Worm (Caenorhabditis elegans): ENCODE results near the gene C32A9.1.

The C32A9.1 gene

ce11 chrX:10227217-10227616 is 32.7 kb downstream of the C32A9.1 start:
- TF ChIP-seq egl-27 (tag; optimal IDR thresholded peaks at IDR 0.05) (no peak), cey-2 (tag; optimal IDR thresholded peaks at IDR 0.05; ENCODE audit: borderline replicate concordance, insufficient read depth) (no peak), hlh-11 (tag; optimal IDR thresholded peaks at IDR 0.05) (no peak), nhr-111 (GFP tag; optimal IDR thresholded peaks at IDR 0.05) (no peak), F49E8.2 (tag; optimal IDR thresholded peaks at IDR 0.05; ENCODE audit: borderline replicate concordance) (no peak), nhr-237 (tag; optimal IDR thresholded peaks at IDR 0.05) (no peak), madf-9 (GFP tag; conservative IDR thresholded peaks at IDR 0.05) (no peak), ctbp-1 (GFP tag; IDR thresholded peaks at IDR 0.05) (no peak), set-16 (GFP tag; IDR thresholded peaks at IDR 0.05) (no peak), snpc-4 (tag; optimal IDR thresholded peaks at IDR 0.05) (no peak)

- no peak for TF ChIP-seq mep-1 (tag; optimal IDR thresholded peaks at IDR 0.05)
- peak; percentile 68 for TF ChIP-seq fkh-10 (GFP tag; optimal IDR thresholded peaks at IDR 0.05)
Measured at ce11 chrX:10225845-10226244, 34.1 kb downstream of the C32A9.1 start.

DNA sequence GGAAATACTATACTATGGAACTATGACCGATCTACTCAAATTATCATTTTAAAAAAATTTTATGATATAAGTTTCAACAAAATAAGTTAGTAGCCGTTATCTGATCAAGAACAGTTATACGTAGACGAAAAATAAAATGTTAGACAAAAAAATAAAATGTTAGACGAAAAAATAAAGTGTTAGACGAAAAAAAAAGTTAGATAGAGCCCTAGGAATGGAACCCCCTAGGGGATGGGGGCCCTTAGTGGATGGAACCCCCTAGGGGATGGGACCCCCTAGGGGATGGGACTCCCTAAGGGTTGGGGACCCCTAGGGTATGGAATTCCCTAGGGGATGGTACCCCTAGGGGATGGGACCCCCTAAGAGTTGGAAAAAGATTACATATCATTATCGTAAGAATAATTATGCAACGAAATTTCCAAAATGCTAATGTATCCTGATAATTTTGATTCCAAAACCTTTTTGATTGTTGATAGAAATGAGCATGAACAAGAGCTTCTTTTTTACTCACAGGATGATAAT is 40.7 kb downstream of the C32A9.1 start:
- no peak for TF ChIP-seq arid-1 (GFP tag; conservative IDR thresholded peaks at IDR 0.05)
- TF ChIP-seq sdz-12 (GFP tag; optimal IDR thresholded peaks at IDR 0.05): no peak
- TF ChIP-seq lin-13 (GFP tag; optimal IDR thresholded peaks at IDR 0.05): no peak
- TF ChIP-seq rbr-2 (tag; optimal IDR thresholded peaks at IDR 0.05): no peak
- peak; percentile 22; the same call in 1 of the 2 replicates for TF ChIP-seq egl-43 (GFP tag; IDR thresholded peaks at IDR 0.05)
- no peak for TF ChIP-seq ces-1 (GFP tag; optimal IDR thresholded peaks at IDR 0.05)
- TF ChIP-seq set-16 (GFP tag; IDR thresholded peaks at IDR 0.05): peak; percentile 41
- no peak for TF ChIP-seq daf-12 (tag; optimal IDR thresholded peaks at IDR 0.05)
- peak; percentile 70; the same call in 1 of the 2 replicates for TF ChIP-seq tag-97 (GFP tag; IDR thresholded peaks at IDR 0.05)
- no peak for TF ChIP-seq nhr-28 (tag; optimal IDR thresholded peaks at IDR 0.05)
- no peak for TF ChIP-seq ZK337.2 (GFP tag; IDR thresholded peaks at IDR 0.05)
- no peak for TF ChIP-seq unc-62 (GFP tag; optimal IDR thresholded peaks at IDR 0.05 in 1 of 2)
- TF ChIP-seq unc-62 (tag; optimal IDR thresholded peaks at IDR 0.05): no peak
- no peak for TF ChIP-seq Y105C5A.15 (GFP tag; IDR thresholded peaks at IDR 0.05)
- TF ChIP-seq lim-7 (GFP tag; IDR thresholded peaks at IDR 0.05): no peak

- no peak for TF ChIP-seq lin-39 (tag; optimal IDR thresholded peaks at IDR 0.05)
- no peak for TF ChIP-seq lim-7 (GFP tag; IDR thresholded peaks at IDR 0.05)
- no peak for TF ChIP-seq nhr-41 (GFP tag; IDR thresholded peaks at IDR 0.05)
- peak in 1 of 2 experiments; percentile 71 for TF ChIP-seq hif-1 (tag; optimal IDR thresholded peaks at IDR 0.05)
- peak; percentile 57 for TF ChIP-seq nhr-102 (tag; optimal IDR thresholded peaks at IDR 0.05)
- TF ChIP-seq mdt-29 (GFP tag; IDR thresholded peaks at IDR 0.05): 0 out of 2 replicates have a peak, but pooled peaks have one; percentile 33
- TF ChIP-seq hlh-30 (tag; optimal IDR thresholded peaks at IDR 0.05; ENCODE audit: insufficient read depth): peak; percentile 91
- TF ChIP-seq unc-62 (GFP tag; optimal IDR thresholded peaks at IDR 0.05 in 1 of 2): peak in 1 of 2 experiments; percentile 15
- TF ChIP-seq unc-62 (tag; optimal IDR thresholded peaks at IDR 0.05): no peak
- no peak for TF ChIP-seq fos-1 (tag; optimal IDR thresholded peaks at IDR 0.05)
- TF ChIP-seq lsy-2 (tag; optimal IDR thresholded peaks at IDR 0.05): peak in 1 of 2 experiments; percentile 42
- TF ChIP-seq mdl-1 (tag; optimal IDR thresholded peaks at IDR 0.05): peak in 1 of 2 experiments; percentile 85
- no peak for TF ChIP-seq dmd-9 (GFP tag; IDR thresholded peaks at IDR 0.05)
- TF ChIP-seq nhr-11 (tag; optimal IDR thresholded peaks at IDR 0.05): peak; percentile 40
- peak; percentile 20 for TF ChIP-seq ztf-7 (tag; optimal IDR thresholded peaks at IDR 0.05)
- peak; percentile 20 for TF ChIP-seq mxl-3 (GFP tag; optimal IDR thresholded peaks at IDR 0.05)
- TF ChIP-seq F44E2.7 (GFP tag; IDR thresholded peaks at IDR 0.05): no peak
- peak; percentile 47 for TF ChIP-seq spr-1 (tag; optimal IDR thresholded peaks at IDR 0.05)
- peak; percentile 86 for TF ChIP-seq hlh-11 (tag; optimal IDR thresholded peaks at IDR 0.05)
- no peak for TF ChIP-seq daf-16 (GFP tag; optimal IDR thresholded peaks at IDR 0.05)
- TF ChIP-seq daf-16 (tag; optimal IDR thresholded peaks at IDR 0.05): peak; percentile 90
- peak; percentile 91 for TF ChIP-seq dve-1 (tag; optimal IDR thresholded peaks at IDR 0.05; ENCODE audit: insufficient read depth)
- TF ChIP-seq aha-1 (tag): peak; percentile 8
- TF ChIP-seq T20F7.1 (GFP tag; optimal IDR thresholded peaks at IDR 0.05): peak; percentile 41
- 0 out of 2 replicates have a peak, but pooled peaks have one; percentile 9 for TF ChIP-seq php-3 (GFP tag; IDR thresholded peaks at IDR 0.05)
Measured at ce11 chrX:10218779-10219178, 41.2 kb downstream of the C32A9.1 start, which contains the start of gene F44A6.5. Gene F44A6.5, minus strand, starts transcription at chrX:10218929.

Data from whole organism, L4 larva.